Fruit fly (Drosophila melanogaster) whole organism, embryonic: ENCODE results near the gene mRpL28.

Experiments used
- ATbp ChIP-seq: fragments of 200-800 bp; sonication (Bioruptor generic); optimal IDR thresholded peaks from 2 replicates; lab custom pipeline; 2017; ENCODE audit warnings: missing biosample characterization, mild to moderate bottlenecking, missing genetic modification characterization, missing genetic modification reagents
- Bdp1 ChIP-seq: fragments of 200-800 bp; sonication (Bioruptor generic); optimal IDR thresholded peaks from 3 replicates; lab custom pipeline; 2016; ENCODE audit warnings: missing biosample characterization, missing genetic modification characterization
- CG10431 ChIP-seq: fragments of 200-800 bp; sonication (Bioruptor generic); optimal IDR thresholded peaks from 3 replicates; lab custom pipeline; 2018; ENCODE audit warnings: missing biosample characterization, mild to moderate bottlenecking, missing genetic modification characterization
- CG11247 ChIP-seq: fragments of 200-800 bp; sonication (Bioruptor generic); IDR thresholded peaks from 2 replicates; pipeline ENCODE4 v1.3.6; 2022; ENCODE audit warnings: missing biosample characterization, missing genetic modification characterization
- CG13775 ChIP-seq: fragments of 200-800 bp; sonication (Bioruptor generic); optimal IDR thresholded peaks from 3 replicates; lab custom pipeline; 2017; ENCODE audit warnings: missing biosample characterization, mild to moderate bottlenecking, missing genetic modification characterization
- CG14860 ChIP-seq: fragments of 200-800 bp; sonication (Bioruptor generic); IDR thresholded peaks from 3 replicates; pipeline ENCODE4 v1.3.6; 2022; ENCODE audit warnings: missing biosample characterization, missing genetic modification characterization; ENCODE audit not compliant: partially characterized antibody
- CG1529 ChIP-seq: fragments of 200-800 bp; sonication (Bioruptor generic); optimal IDR thresholded peaks from 3 replicates; lab custom pipeline; 2018; ENCODE audit warnings: missing biosample characterization, missing genetic modification characterization
- CG18011 ChIP-seq: fragments of 200-800 bp; sonication (Bioruptor generic); optimal IDR thresholded peaks from 2 replicates; lab custom pipeline; 2017; ENCODE audit warnings: missing biosample characterization, missing genetic modification characterization, mild to moderate bottlenecking, moderate library complexity, missing genotype
- CG18262 ChIP-seq: fragments of 200-800 bp; optimal IDR thresholded peaks from 3 replicates; lab custom pipeline; 2019; ENCODE audit warnings: missing biosample characterization, mild to moderate bottlenecking, missing genetic modification characterization, moderate library complexity
- CG2199 ChIP-seq: fragments of 200-800 bp; sonication (Bioruptor generic); IDR thresholded peaks from 3 replicates; pipeline ENCODE4 v1.3.6; 2022; ENCODE audit warnings: missing biosample characterization, missing genetic modification characterization
- CG30403 ChIP-seq: fragments of 200-800 bp; sonication (Bioruptor generic); optimal IDR thresholded peaks from 3 replicates; lab custom pipeline; 2016; ENCODE audit warnings: missing biosample characterization, missing genetic modification characterization
- CG32772 ChIP-seq: fragments of 200-800 bp; sonication (Bioruptor generic); IDR thresholded peaks from 2 replicates; pipeline ENCODE4 v1.3.6; 2022; ENCODE audit warnings: missing biosample characterization, missing genetic modification characterization
- CG33213 ChIP-seq: fragments of 200-800 bp; sonication (Bioruptor generic); optimal IDR thresholded peaks from 3 replicates; lab custom pipeline; 2016; ENCODE audit warnings: missing biosample characterization, missing genetic modification characterization
- CG3847 ChIP-seq: fragments of 200-800 bp; sonication (Bioruptor generic); IDR thresholded peaks from 2 replicates; pipeline ENCODE4 v1.3.6; 2022; ENCODE audit warnings: missing biosample characterization, missing genetic modification characterization
- CG4404 ChIP-seq: fragments of 200-800 bp; sonication (Bioruptor generic); IDR thresholded peaks from 2 replicates; pipeline ENCODE4 v1.3.6; 2022; ENCODE audit warnings: missing biosample characterization, missing genetic modification characterization
- CG4707 ChIP-seq: fragments of 200-800 bp; sonication (Bioruptor generic); optimal IDR thresholded peaks from 2 replicates; lab custom pipeline; 2018; ENCODE audit warnings: missing biosample characterization, mild to moderate bottlenecking, missing genetic modification characterization, moderate library complexity
- CG4854 ChIP-seq: fragments of 200-800 bp; sonication (Bioruptor generic); optimal IDR thresholded peaks from 2 replicates; lab custom pipeline; 2016; ENCODE audit warnings: missing biosample characterization, missing genetic modification characterization, inconsistent platforms
- CG6272 ChIP-seq: fragments of 200-800 bp; sonication (Bioruptor generic); IDR thresholded peaks from 2 replicates; pipeline ENCODE4 v1.3.6; 2022; ENCODE audit warnings: missing biosample characterization, missing genetic modification characterization
- CG7987 ChIP-seq: fragments of 200-800 bp; sonication (Bioruptor generic); optimal IDR thresholded peaks from 2 replicates; lab custom pipeline; 2018; ENCODE audit warnings: missing biosample characterization, mild to moderate bottlenecking, missing genetic modification characterization, moderate library complexity
- CG8765 ChIP-seq: fragments of 200-800 bp; sonication (Bioruptor generic); IDR thresholded peaks from 2 replicates; pipeline ENCODE4 v1.3.6; 2022; ENCODE audit warnings: missing biosample characterization, missing genetic modification characterization
- CG8944 ChIP-seq: fragments of 200-800 bp; sonication (Bioruptor generic); optimal IDR thresholded peaks from 3 replicates; lab custom pipeline; 2016; ENCODE audit warnings: missing biosample characterization, missing genetic modification characterization
- CG9817 ChIP-seq: fragments of 200-800 bp; sonication (Bioruptor generic); optimal IDR thresholded peaks from 2 replicates; lab custom pipeline; 2018; ENCODE audit warnings: missing biosample characterization, mild to moderate bottlenecking, missing genetic modification characterization, moderate library complexity
- CG9932 ChIP-seq: fragments of 200-800 bp; sonication (Bioruptor generic); IDR thresholded peaks from 2 replicates; pipeline ENCODE4 v1.3.6; 2022; ENCODE audit warnings: missing biosample characterization, missing genetic modification characterization
- CTCF ChIP-seq: fragments of 200-800 bp; sonication (Bioruptor generic); optimal IDR thresholded peaks from 2 replicates; lab custom pipeline; 2017; ENCODE audit warnings: missing biosample characterization, mild to moderate bottlenecking, missing genetic modification characterization, moderate library complexity
- D ChIP-seq, 2 experiments: fragments of 200-800 bp in 1 of 2; fragments of >200 bp in 1 of 2; sonication (Bioruptor generic) in 1 of 2; optimal IDR thresholded peaks; 2 replicates in 1 of 2; 3 replicates in 1 of 2; lab custom pipeline; 2017; ENCODE audit warnings: mild to moderate bottlenecking in 1 of 2, missing biosample characterization in 1 of 2, missing genetic modification characterization in 1 of 2, missing genetic modification reagents in 1 of 2
- Dip2 ChIP-seq: fragments of 200-800 bp; sonication (Bioruptor generic); IDR thresholded peaks from 2 replicates; pipeline ENCODE4 v1.3.6; 2022; ENCODE audit warnings: missing biosample characterization, missing genetic modification characterization
- Ets65A ChIP-seq: fragments of 200-800 bp; sonication (Bioruptor generic); peaks from one replicate; lab custom pipeline; 2016; ENCODE audit warnings: missing biosample characterization, missing genetic modification characterization
- Ets97D ChIP-seq: fragments of 200-800 bp; sonication (Bioruptor generic); optimal IDR thresholded peaks from 3 replicates; lab custom pipeline; 2016; ENCODE audit warnings: missing biosample characterization, missing genetic modification characterization
- Fer3 ChIP-seq: fragments of 200-800 bp; sonication (Bioruptor generic); optimal IDR thresholded peaks from 2 replicates; lab custom pipeline; 2018; ENCODE audit warnings: missing biosample characterization, mild to moderate bottlenecking, missing genetic modification characterization, moderate library complexity
- Hr39 ChIP-seq: fragments of >200 bp; optimal IDR thresholded peaks from 2 replicates; lab custom pipeline; 2017
- NFAT ChIP-seq: fragments of 200-800 bp; sonication (Bioruptor generic); IDR thresholded peaks from 2 replicates; pipeline ENCODE4 v1.3.6; 2022; ENCODE audit warnings: missing biosample characterization, missing genetic modification characterization
- Side ChIP-seq: fragments of 200-800 bp; sonication (Bioruptor generic); optimal IDR thresholded peaks from 2 replicates; lab custom pipeline; 2016; ENCODE audit warnings: missing biosample characterization, missing genetic modification characterization
- Taf1 ChIP-seq: fragments of 200-800 bp; sonication (Bioruptor generic); IDR thresholded peaks from 2 replicates; pipeline ENCODE4 v1.3.6; 2022; ENCODE audit warnings: missing biosample characterization, missing genetic modification characterization
- ac ChIP-seq: fragments of 200-800 bp; sonication (Bioruptor generic); optimal IDR thresholded peaks from 3 replicates; lab custom pipeline; 2017; ENCODE audit warnings: missing biosample characterization, mild to moderate bottlenecking, missing genetic modification characterization
- br ChIP-seq: fragments of >200 bp; optimal IDR thresholded peaks from 2 replicates; lab custom pipeline; 2017
- cato ChIP-seq: fragments of 200-800 bp; sonication (Bioruptor generic); optimal IDR thresholded peaks from 2 replicates; lab custom pipeline; 2016; ENCODE audit warnings: missing biosample characterization, missing genetic modification characterization, borderline replicate concordance
- cg ChIP-seq: fragments of 200-800 bp; sonication (Bioruptor generic); optimal IDR thresholded peaks from 3 replicates; lab custom pipeline; 2019; ENCODE audit warnings: missing biosample characterization, mild to moderate bottlenecking, missing genetic modification characterization, moderate library complexity
- cwo ChIP-seq: fragments of 200-800 bp; sonication (Bioruptor generic); optimal IDR thresholded peaks from 3 replicates; lab custom pipeline; 2017; ENCODE audit warnings: missing biosample characterization, missing genetic modification characterization, mild to moderate bottlenecking, moderate library complexity, missing genetic modification reagents
- dati ChIP-seq: fragments of 200-800 bp; sonication (Bioruptor generic); IDR thresholded peaks from 2 replicates; pipeline ENCODE4 v1.3.6; 2022; ENCODE audit warnings: missing biosample characterization, missing genetic modification characterization
- ems ChIP-seq: fragments of 200-800 bp; sonication (Bioruptor generic); optimal IDR thresholded peaks from 3 replicates; lab custom pipeline; 2016; ENCODE audit warnings: missing biosample characterization, missing genetic modification characterization
- eve ChIP-seq, 2 experiments: fragments of >200 bp; optimal IDR thresholded peaks; 2 replicates each; lab custom pipeline; 2017; ENCODE audit warnings: missing biosample characterization in 2 of 2, missing genetic modification characterization in 2 of 2
- exex ChIP-seq: fragments of 200-800 bp; sonication (Bioruptor generic); optimal IDR thresholded peaks from 4 replicates; lab custom pipeline; 2018; ENCODE audit warnings: missing biosample characterization, mild to moderate bottlenecking, missing genetic modification characterization, moderate library complexity
- gfzf ChIP-seq: fragments of 200-800 bp; sonication (Bioruptor generic); optimal IDR thresholded peaks from 2 replicates; lab custom pipeline; 2016; ENCODE audit warnings: missing biosample characterization, mild to moderate bottlenecking, missing genetic modification characterization, moderate library complexity
- gsb-n ChIP-seq: fragments of 200-800 bp; sonication (Bioruptor generic); optimal IDR thresholded peaks from 3 replicates; lab custom pipeline; 2018; ENCODE audit warnings: missing biosample characterization, mild to moderate bottlenecking, missing genetic modification characterization
- gt ChIP-seq: fragments of 200-800 bp; sonication (Bioruptor generic); IDR thresholded peaks from 2 replicates; pipeline ENCODE4 v1.3.6; 2022; ENCODE audit warnings: missing biosample characterization, missing genetic modification characterization
- kay ChIP-seq: fragments of 200-800 bp; sonication (Bioruptor generic); optimal IDR thresholded peaks from 2 replicates; lab custom pipeline; 2016; ENCODE audit warnings: missing biosample characterization, missing genetic modification characterization
- knrl ChIP-seq: fragments of 200-800 bp; sonication (Bioruptor generic); IDR thresholded peaks from 3 replicates; pipeline ENCODE4 v1.3.6; 2022; ENCODE audit warnings: missing biosample characterization, missing genetic modification characterization; ENCODE audit not compliant: partially characterized antibody
- pfk ChIP-seq: fragments of 200-800 bp; sonication (Bioruptor generic); optimal IDR thresholded peaks from 2 replicates; lab custom pipeline; 2018; ENCODE audit warnings: missing biosample characterization, mild to moderate bottlenecking, missing genetic modification characterization, moderate library complexity
- pum ChIP-seq: fragments of 200-800 bp; sonication (Bioruptor generic); optimal IDR thresholded peaks from 2 replicates; lab custom pipeline; 2016; ENCODE audit warnings: missing biosample characterization, missing genetic modification characterization
- pzg ChIP-seq: fragments of 200-800 bp; sonication (Bioruptor generic); optimal IDR thresholded peaks from 3 replicates; lab custom pipeline; 2018; ENCODE audit warnings: missing biosample characterization, mild to moderate bottlenecking, missing genetic modification characterization, moderate library complexity
- sc ChIP-seq, 3 experiments: fragments of >200 bp in 2 of 3; fragments of 200-800 bp in 1 of 3; sonication (Bioruptor generic) in 1 of 3; optimal IDR thresholded peaks; 2 replicates in 2 of 3; 3 replicates in 1 of 3; lab custom pipeline; 2017; ENCODE audit warnings: mild to moderate bottlenecking in 1 of 3, missing biosample characterization in 1 of 3, missing genetic modification characterization in 1 of 3, missing genetic modification reagents in 1 of 3
- tin ChIP-seq: fragments of 200-800 bp; sonication (Bioruptor generic); optimal IDR thresholded peaks from 3 replicates; lab custom pipeline; 2016; ENCODE audit warnings: missing biosample characterization, missing genetic modification characterization

mRpL28 gene

DNA sequence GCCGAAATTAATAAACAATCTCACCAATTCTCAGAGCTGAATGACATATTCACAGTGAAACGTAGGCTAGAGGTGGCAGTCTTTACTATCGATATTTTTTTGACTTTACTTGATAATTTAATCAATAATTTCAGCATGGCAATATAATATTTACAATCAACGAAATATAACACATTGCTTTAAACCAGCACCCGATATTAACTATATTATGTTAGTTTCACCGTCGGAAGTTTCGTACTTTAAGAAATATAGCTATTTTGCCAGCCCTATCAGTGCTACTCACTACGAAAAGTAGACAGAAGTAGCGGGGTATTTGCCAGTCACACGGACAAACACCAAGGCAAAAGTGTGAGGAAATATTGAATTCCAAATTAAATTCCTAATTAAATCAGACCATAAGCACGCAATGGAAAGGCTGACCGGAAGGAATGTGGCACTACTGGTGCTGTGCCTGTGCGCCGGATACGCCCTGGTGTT is 37.0 kb downstream of the mRpL28 start, which contains the start of the genes CG31917, Tfb5 and SelT (continued):
- TF ChIP-seq CG11247, result no peak
- TF ChIP-seq CG7987 (GFP tag; lab: Kevin White, UChicago), result no peak
- 0 out of 3 replicates have a peak, but pooled peaks have one; percentile 42 for TF ChIP-seq CG14860 (GFP tag; lab: Robert Waterston, UW)
- peak; percentile 70 for TF ChIP-seq CG13775
- TF ChIP-seq ac (GFP tag; lab: Kevin White, UChicago), result no peak
- TF ChIP-seq CG4404 (GFP tag; lab: Robert Waterston, UW), result no peak
- no peak for TF ChIP-seq CG10431
- TF ChIP-seq CG33213 (GFP tag; lab: Kevin White, UChicago), result peak; percentile 65
- peak; percentile 39 for TF ChIP-seq CG4854 (GFP tag; lab: Kevin White, UChicago)
- 0 out of 2 replicates have a peak, but pooled peaks have one; percentile 21 for TF ChIP-seq Taf1 (GFP tag; lab: Robert Waterston, UW)
- peak; percentile 75 for TF ChIP-seq CG9817 (tag; lab: Kevin White, UChicago)
- TF ChIP-seq CG32772 (GFP tag; lab: Robert Waterston, UW), result no peak
- no peak for TF ChIP-seq D (optimal IDR thresholded peaks at IDR 0.05; lab: Kevin White, UChicago)
- TF ChIP-seq D (GFP tag; optimal IDR thresholded peaks at IDR 0.05; lab: Kevin White, UChicago), result no peak
- TF ChIP-seq CG4707 (GFP tag; lab: Kevin White, UChicago), result no peak
- no peak for TF ChIP-seq cg (GFP tag; lab: Kevin White, UChicago)
- no peak for TF ChIP-seq dati
- no peak for TF ChIP-seq gt (GFP tag; lab: Robert Waterston, UW)
- peak; percentile 13 for TF ChIP-seq kay (GFP tag; lab: Kevin White, UChicago)
- TF ChIP-seq CG3847 (GFP tag; lab: Robert Waterston, UW), result peak; percentile 58
- peak; percentile 36 for TF ChIP-seq CG8944 (GFP tag; lab: Kevin White, UChicago)
- peak; percentile 8 for TF ChIP-seq cato
- peak; percentile 65 for TF ChIP-seq Ets97D (GFP tag; lab: Kevin White, UChicago)
- no peak for TF ChIP-seq CG2199
- no peak for TF ChIP-seq CG18011
- TF ChIP-seq br (lab: Kevin White, UChicago), result no peak
- TF ChIP-seq gfzf (GFP tag; lab: Kevin White, UChicago), result no peak
- TF ChIP-seq CG1529, result no peak
- TF ChIP-seq Hr39 (lab: Kevin White, UChicago), result no peak
- TF ChIP-seq Fer3, result peak; percentile 18
- no peak for TF ChIP-seq CG8765
- no peak for TF ChIP-seq Side (GFP tag; lab: Kevin White, UChicago)
- TF ChIP-seq tin, result peak; percentile 51
- no peak for TF ChIP-seq Bdp1 (GFP tag; lab: Kevin White, UChicago)
- TF ChIP-seq CG6272, result no peak
- TF ChIP-seq exex (tag; lab: Kevin White, UChicago), result no peak
- TF ChIP-seq gsb-n (tag; lab: Kevin White, UChicago), result no peak
- no peak for TF ChIP-seq eve (GFP tag; optimal IDR thresholded peaks at IDR 0.05; lab: Kevin White, UChicago)
- peak; percentile 80 for TF ChIP-seq knrl (GFP tag; lab: Robert Waterston, UW)
- no peak for TF ChIP-seq pfk (GFP tag; lab: Kevin White, UChicago)
- TF ChIP-seq cwo (GFP tag; lab: Kevin White, UChicago), result peak; percentile 28
- TF ChIP-seq ems (GFP tag; lab: Kevin White, UChicago), result peak; percentile 8
- TF ChIP-seq ATbp (GFP tag; lab: Kevin White, UChicago), result no peak
- peak; percentile 78 for TF ChIP-seq CG9932 (GFP tag; lab: Robert Waterston, UW)
- TF ChIP-seq CG30403 (GFP tag; lab: Kevin White, UChicago), result peak; percentile 77
- TF ChIP-seq pzg, result peak; percentile 83
- no peak for TF ChIP-seq sc (optimal IDR thresholded peaks at IDR 0.05; lab: Kevin White, UChicago)
- TF ChIP-seq sc (GFP tag; optimal IDR thresholded peaks at IDR 0.05; lab: Kevin White, UChicago), result no peak
- TF ChIP-seq CG18262 (tag; lab: Kevin White, UChicago), result no peak
- TF ChIP-seq Ets65A (GFP tag; lab: Kevin White, UChicago), result peak; percentile 94
- no peak for TF ChIP-seq Dip2 (GFP tag; lab: Robert Waterston, UW)
- no peak for TF ChIP-seq NFAT (GFP tag; lab: Robert Waterston, UW)
- peak; percentile 15 for TF ChIP-seq pum (GFP tag; lab: Kevin White, UChicago)
- no peak for TF ChIP-seq CTCF (GFP tag; lab: Kevin White, UChicago)
